Fruit fly (Drosophila melanogaster): ENCODE results near the gene eIF2beta.

Gene eIF2beta

DNA sequence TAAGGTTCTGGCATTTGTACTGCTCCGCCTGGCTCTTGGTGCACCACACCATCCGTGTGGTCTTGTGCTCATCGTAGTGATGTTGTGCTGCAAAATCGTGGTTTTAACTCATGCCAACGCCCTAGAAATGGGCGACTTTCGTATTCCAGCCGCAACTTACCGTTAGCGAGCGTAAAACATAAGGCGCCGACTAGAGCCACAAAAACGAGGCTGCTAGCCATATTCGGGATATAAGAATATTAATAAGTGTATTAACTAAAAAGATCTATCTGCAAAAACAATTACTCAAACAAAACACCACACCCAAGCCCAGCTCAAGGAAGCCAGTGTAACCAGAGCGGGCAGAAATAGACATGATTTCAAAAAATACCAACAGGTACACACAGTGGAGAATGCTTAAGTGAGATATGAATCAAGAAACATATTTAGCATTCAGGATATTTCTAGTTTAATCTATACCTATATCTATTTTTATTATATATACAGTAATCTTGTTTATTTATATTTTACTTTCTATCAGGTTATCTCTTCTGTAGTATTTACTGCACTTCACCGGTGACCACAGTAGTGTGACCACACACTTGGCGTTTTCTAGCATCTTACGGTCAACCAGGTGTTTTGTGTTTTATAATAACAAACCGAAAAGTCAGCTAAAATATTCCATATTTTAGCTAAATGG, 7.0 kb upstream of the eIF2beta start, which contains the start of the genes Tsf2 and CG34242 (continued):
- TF ChIP-seq CG11695 (GFP tag; IDR thresholded peaks at IDR 0.05) (peak; percentile 89), pfk (GFP tag; optimal IDR thresholded peaks at IDR 0.05) (no peak), CG17612 (GFP tag; IDR thresholded peaks at IDR 0.05) (peak; percentile 55), schlank (tag; optimal IDR thresholded peaks at IDR 0.05) (no peak), bbx (GFP tag; IDR thresholded peaks at IDR 0.05; ENCODE audit: partially characterized antibody) (no peak), CG2116 (GFP tag; optimal IDR thresholded peaks at IDR 0.05) (peak; percentile 18), yki (optimal IDR thresholded peaks at IDR 0.05) (no peak), lilli (GFP tag; optimal IDR thresholded peaks at IDR 0.05) (no peak), CG6254 (GFP tag; optimal IDR thresholded peaks at IDR 0.05) (peak; percentile 56), CG18619 (GFP tag; optimal IDR thresholded peaks at IDR 0.05) (no peak), CG2889 (GFP tag; IDR thresholded peaks at IDR 0.05) (no peak), Scr (GFP tag; IDR thresholded peaks at IDR 0.05; ENCODE audit: partially characterized antibody) (no peak; the same call in 1 of the 2 replicates), exex (tag; optimal IDR thresholded peaks at IDR 0.05) (no peak), Mad (GFP tag; optimal IDR thresholded peaks at IDR 0.05) (no peak), CG31441 (GFP tag; IDR thresholded peaks at IDR 0.05) (peak; percentile 89), CG13123 (GFP tag; optimal IDR thresholded peaks at IDR 0.05) (no peak), Ets65A (GFP tag) (no peak), Abd-B (GFP tag; optimal IDR thresholded peaks at IDR 0.05) (no peak), Adf1 (GFP tag; IDR thresholded peaks at IDR 0.05) (no peak), CG7357 (GFP tag; IDR thresholded peaks at IDR 0.05) (peak; percentile 91), slp2 (GFP tag; optimal IDR thresholded peaks at IDR 0.05) (no peak), CG15514 (GFP tag; optimal IDR thresholded peaks at IDR 0.05) (peak; percentile 90), CG17385 (GFP tag; optimal IDR thresholded peaks at IDR 0.05) (peak; percentile 25), CrebB (tag; optimal IDR thresholded peaks at IDR 0.05) (no peak), Poxn (GFP tag; IDR thresholded peaks at IDR 0.05) (peak; percentile 31; the same call in 1 of the 2 replicates), CG10979 (tag; optimal IDR thresholded peaks at IDR 0.05) (peak; percentile 85), Mes4 (GFP tag; optimal IDR thresholded peaks at IDR 0.05) (no peak), CG14441 (GFP tag; IDR thresholded peaks at IDR 0.05) (peak; percentile 92), jumu (GFP tag; optimal IDR thresholded peaks at IDR 0.05) (peak; percentile 8), slou (GFP tag; optimal IDR thresholded peaks at IDR 0.05) (no peak), gt (GFP tag; IDR thresholded peaks at IDR 0.05) (peak; percentile 55), ham (GFP tag; IDR thresholded peaks at IDR 0.05) (no peak), CG2875 (GFP tag; optimal IDR thresholded peaks at IDR 0.05) (no peak), CG14667 (GFP tag; IDR thresholded peaks at IDR 0.05) (peak; percentile 97), CG1832 (GFP tag; optimal IDR thresholded peaks at IDR 0.05) (no peak), nau (GFP tag; optimal IDR thresholded peaks at IDR 0.05) (peak; percentile 51), CG16815 (GFP tag; optimal IDR thresholded peaks at IDR 0.05) (no peak), dimm (GFP tag; IDR thresholded peaks at IDR 0.05) (peak; percentile 87), Bteb2 (GFP tag; optimal IDR thresholded peaks at IDR 0.05) (no peak), CG4424 (GFP tag; optimal IDR thresholded peaks at IDR 0.05) (peak; percentile 69), NC2β (GFP tag; optimal IDR thresholded peaks at IDR 0.05) (no peak)

DNA sequence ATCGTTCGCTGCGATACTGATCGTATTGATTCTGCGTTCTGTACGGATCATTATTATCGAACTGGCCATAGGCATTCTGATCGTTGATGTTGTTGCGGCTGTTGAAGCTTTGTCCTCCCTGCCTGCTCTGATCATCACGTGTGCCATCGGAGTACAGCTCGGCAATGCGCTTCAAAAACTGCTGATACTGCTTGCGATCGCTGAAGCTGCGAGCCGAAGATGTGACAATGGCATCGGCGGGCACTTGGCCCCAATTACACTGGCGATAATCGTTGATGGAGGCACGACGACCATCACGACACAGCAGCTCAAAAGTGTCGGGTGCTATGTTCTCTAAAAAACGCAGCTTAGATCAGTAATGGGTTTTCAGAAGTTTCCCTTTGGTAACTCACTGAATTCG, 5.7 kb upstream of the eIF2beta start:
- TF ChIP-seq HLHmδ (GFP tag; optimal IDR thresholded peaks at IDR 0.05) (no peak), bcd (GFP tag; optimal IDR thresholded peaks at IDR 0.05) (no peak), CG11398 (GFP tag; optimal IDR thresholded peaks at IDR 0.05) (no peak), nerfin-2 (GFP tag; IDR thresholded peaks at IDR 0.05; ENCODE audit: partially characterized antibody) (peak; percentile 30; the same call in 1 of the 2 replicates), bab2 (GFP tag; optimal IDR thresholded peaks at IDR 0.05) (no peak), Ada2b (GFP tag; IDR thresholded peaks at IDR 0.05) (no peak), grn (GFP tag; optimal IDR thresholded peaks at IDR 0.05) (no peak), Ets65A (GFP tag) (peak; percentile 36)
